Worm (Caenorhabditis elegans): Measurements from ENCODE around the gene nuo-4.

DNA sequence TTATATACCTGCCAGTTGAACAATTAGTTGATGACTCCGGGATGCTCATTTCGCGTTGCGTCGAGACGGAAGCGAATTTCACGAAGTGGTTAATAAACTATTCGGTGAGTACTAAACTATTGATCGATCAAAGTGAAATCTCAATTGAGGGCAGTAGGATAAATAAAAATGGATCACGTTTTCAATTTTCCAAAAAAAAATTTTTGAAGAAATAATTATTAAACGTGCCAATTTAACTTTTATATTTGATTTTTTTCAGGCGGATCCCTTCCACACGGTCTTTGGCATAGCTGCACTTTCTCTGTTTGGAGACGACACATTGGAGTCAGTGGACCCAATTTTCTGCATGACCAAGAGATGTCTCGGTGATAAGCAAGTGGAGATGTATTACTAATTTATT, 22.6 kb downstream of the nuo-4 start, which contains the start of gene B0280.17:
- TF ChIP-seq dao-5 (tag; optimal IDR thresholded peaks at IDR 0.05), result no peak
- TF ChIP-seq him-1 (tag; optimal IDR thresholded peaks at IDR 0.05), result no peak
